Worm (Caenorhabditis elegans): Measurements from ENCODE around the gene F15D4.4.

The F15D4.4 gene

ce11 chrII:13195163-13195562, 47.8 kb downstream of the F15D4.4 start, which contains the start of gene lec-1 (continued):
- TF ChIP-seq nhr-27 (tag; optimal IDR thresholded peaks at IDR 0.05) = no peak
- no peak for TF ChIP-seq T26A5.8 (tag; optimal IDR thresholded peaks at IDR 0.05)
- peak; percentile 41 for TF ChIP-seq pha-4 (tag; optimal IDR thresholded peaks at IDR 0.05)
- TF ChIP-seq xnd-1 (tag; optimal IDR thresholded peaks at IDR 0.05) = no peak
- peak; percentile 77 for TF ChIP-seq nhr-80 (tag; optimal IDR thresholded peaks at IDR 0.05)
- no peak for TF ChIP-seq madf-10 (tag; optimal IDR thresholded peaks at IDR 0.05)
- TF ChIP-seq fkh-3 (tag; optimal IDR thresholded peaks at IDR 0.05) = no peak
- no peak for TF ChIP-seq madf-8 (GFP tag; conservative IDR thresholded peaks at IDR 0.05)
- TF ChIP-seq ceh-27 (GFP tag; optimal IDR thresholded peaks at IDR 0.05) = no peak

ce11 chrII:13193563-13194103, 49.3 kb downstream of the F15D4.4 start:
- no peak for TF ChIP-seq nfya-2 (GFP tag; IDR thresholded peaks at IDR 0.05)
- TF ChIP-seq ceh-40 (GFP tag; IDR thresholded peaks at IDR 0.05) = no peak
- no peak for TF ChIP-seq lir-1 (GFP tag; conservative IDR thresholded peaks at IDR 0.05)
- no peak for TF ChIP-seq cebp-1 (GFP tag; IDR thresholded peaks at IDR 0.05)
- peak; percentile 60 for TF ChIP-seq cebp-1 (tag; optimal IDR thresholded peaks at IDR 0.05)
- TF ChIP-seq B0336.3 (GFP tag; IDR thresholded peaks at IDR 0.05) = no peak
- no peak for TF ChIP-seq zfh-2 (GFP tag; conservative IDR thresholded peaks at IDR 0.05)

ce11 chrII:13190412-13190811, 52.5 kb downstream of the F15D4.4 start:
- no peak for TF ChIP-seq zfh-2 (GFP tag; conservative IDR thresholded peaks at IDR 0.05)
- TF ChIP-seq ceh-79 (tag; optimal IDR thresholded peaks at IDR 0.05) = no peak
- peak; percentile 50 for TF ChIP-seq nhr-80 (tag; optimal IDR thresholded peaks at IDR 0.05)
- no peak for TF ChIP-seq lin-54 (GFP tag; optimal IDR thresholded peaks at IDR 0.05)
- no peak for TF ChIP-seq F10E7.11 (tag; optimal IDR thresholded peaks at IDR 0.05)
- no peak for TF ChIP-seq cebp-1 (GFP tag; IDR thresholded peaks at IDR 0.05)
- TF ChIP-seq cebp-1 (tag; optimal IDR thresholded peaks at IDR 0.05) = no peak
- TF ChIP-seq let-607 (tag; optimal IDR thresholded peaks at IDR 0.05) = peak; percentile 77 to 83
- TF ChIP-seq ztf-22 (GFP tag; optimal IDR thresholded peaks at IDR 0.05) = no peak
- no peak for TF ChIP-seq F33H1.4 (GFP tag; IDR thresholded peaks at IDR 0.05)
- no peak for TF ChIP-seq K12H6.12 (tag; optimal IDR thresholded peaks at IDR 0.05)
- no peak for TF ChIP-seq ceh-27 (GFP tag; optimal IDR thresholded peaks at IDR 0.05)

DNA sequence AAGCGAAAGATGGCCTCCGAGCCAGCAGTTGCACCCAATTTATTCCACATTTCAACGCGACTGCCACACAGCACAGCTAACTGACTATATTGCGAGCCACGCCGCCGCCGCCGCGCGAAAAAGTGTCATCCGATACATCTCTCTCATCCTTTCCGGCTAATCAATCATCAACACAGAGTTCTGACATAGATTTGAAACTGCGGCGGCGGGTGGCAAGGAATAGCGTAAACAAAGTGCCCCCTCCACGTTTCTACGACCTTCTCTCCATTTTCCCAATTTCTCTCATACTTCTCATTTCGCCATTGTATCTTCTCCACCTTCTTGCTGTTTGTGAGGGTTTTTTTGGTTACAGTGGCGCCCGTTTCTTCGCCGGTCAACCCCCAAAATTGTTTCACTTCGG, 53.6 kb downstream of the F15D4.4 start:
- TF ChIP-seq egrh-3 (GFP tag; IDR thresholded peaks at IDR 0.05) (peak; percentile 10; the same call in 1 of the 2 replicates), hlh-26 (GFP tag; conservative IDR thresholded peaks at IDR 0.05) (no peak), lag-1 (GFP tag; IDR thresholded peaks at IDR 0.05) (no peak), madf-10 (tag; optimal IDR thresholded peaks at IDR 0.05) (peak; percentile 26), mcd-1 (GFP tag; IDR thresholded peaks at IDR 0.05) (peak; percentile 33; the same call in 1 of the 2 replicates), lin-54 (GFP tag; optimal IDR thresholded peaks at IDR 0.05) (no peak), F52B5.7 (tag; optimal IDR thresholded peaks at IDR 0.05) (no peak), cebp-1 (GFP tag; IDR thresholded peaks at IDR 0.05) (no peak), cebp-1 (tag; optimal IDR thresholded peaks at IDR 0.05) (peak; percentile 10), zfh-2 (GFP tag; conservative IDR thresholded peaks at IDR 0.05) (peak; percentile 67), ceh-91 (GFP tag; IDR thresholded peaks at IDR 0.05) (no peak)
